Worm (Caenorhabditis elegans) whole organism, L3 larva: ENCODE measurements around the gene paa-1.

Source experiments
- egl-5 ChIP-seq: fragments of 150-350 bp; optimal IDR thresholded peaks from 2 replicates; lab custom pipeline; 2017; ENCODE audit warnings: missing biosample characterization, missing genetic modification reagents, missing genetic modification characterization, inconsistent platforms
- mdl-1 ChIP-seq: fragments of 150-350 bp; optimal IDR thresholded peaks from 2 replicates; lab custom pipeline; 2014; ENCODE audit warnings: missing biosample characterization, missing genetic modification characterization
- nhr-237 ChIP-seq: fragments of 150-350 bp; optimal IDR thresholded peaks from 2 replicates; lab custom pipeline; 2014; ENCODE audit warnings: missing biosample characterization, missing genetic modification characterization
- nhr-28 ChIP-seq: fragments of 150-350 bp; optimal IDR thresholded peaks from 2 replicates; lab custom pipeline; 2014; ENCODE audit warnings: missing biosample characterization, missing genetic modification characterization
- nhr-43 ChIP-seq: sonication (generic microtip); optimal IDR thresholded peaks from 2 replicates; lab custom pipeline; 2016; ENCODE audit warnings: mild to moderate bottlenecking, missing genetic modification characterization, missing compliant biosample characterization; ENCODE audit not compliant: poor library complexity, severe bottlenecking
- skn-1 ChIP-seq: fragments of 150-350 bp; optimal IDR thresholded peaks from 2 replicates; lab custom pipeline; 2014; ENCODE audit warnings: missing biosample characterization, missing genetic modification characterization
- snpc-4 ChIP-seq: fragments of 150-350 bp; optimal IDR thresholded peaks from 2 replicates; lab custom pipeline; 2014; ENCODE audit warnings: missing biosample characterization, missing genetic modification characterization
- tbx-2 ChIP-seq: sonication (generic microtip); optimal IDR thresholded peaks from 2 replicates; lab custom pipeline; 2016; ENCODE audit warnings: mild to moderate bottlenecking, missing genetic modification characterization, missing compliant biosample characterization
- zag-1 ChIP-seq: fragments of 150-350 bp; optimal IDR thresholded peaks from 2 replicates; lab custom pipeline; 2014; ENCODE audit warnings: missing biosample characterization, missing genetic modification characterization
- ztf-11 ChIP-seq: fragments of 150-350 bp; optimal IDR thresholded peaks from 2 replicates; lab custom pipeline; 2014; ENCODE audit warnings: missing biosample characterization, missing genetic modification characterization

DNA sequence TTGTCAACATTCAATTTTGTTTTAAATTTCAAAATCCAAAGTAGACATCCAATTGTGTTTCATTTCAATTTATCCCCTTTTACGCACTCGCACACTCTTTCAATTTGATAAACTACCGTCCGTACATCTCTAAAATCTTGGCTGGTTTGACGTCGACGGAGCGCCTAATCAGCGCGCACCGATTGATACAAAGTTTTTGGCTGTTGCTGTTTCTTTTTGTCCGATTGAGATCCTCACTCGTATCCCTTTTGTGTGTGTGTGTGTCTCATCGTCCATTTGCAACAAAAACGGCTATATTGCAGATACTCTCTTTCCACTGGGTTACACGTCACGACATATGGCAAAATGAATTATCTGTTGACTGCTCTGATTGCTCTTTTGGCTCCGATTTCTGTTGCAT, 23.6 kb downstream of the paa-1 start, which contains the start of gene lon-1:
- TF ChIP-seq nhr-237 (tag; lab: Kevin White, UChicago) (no peak), ztf-11 (tag; lab: Kevin White, UChicago) (no peak), nhr-43 (tag; lab: Kevin White, UChicago) (no peak), nhr-28 (tag; lab: Kevin White, UChicago) (no peak), snpc-4 (tag; lab: Kevin White, UChicago) (no peak), egl-5 (tag; lab: Kevin White, UChicago) (no peak), zag-1 (tag; lab: Kevin White, UChicago) (no peak), skn-1 (tag; lab: Kevin White, UChicago) (no peak), tbx-2 (tag; lab: Kevin White, UChicago) (no peak), mdl-1 (tag; lab: Kevin White, UChicago) (no peak)
